Worm (Caenorhabditis elegans) whole organism, L1 larva: ENCODE results near the gene C11D2.4.

Experiments used
- C04F5.9 ChIP-seq: sonication (generic microtip); optimal IDR thresholded peaks from 2 replicates; lab custom pipeline; 2016; ENCODE audit warnings: missing genetic modification characterization, missing compliant biosample characterization
- C16A3.4 ChIP-seq: fragments of 150-350 bp; optimal IDR thresholded peaks from 2 replicates; lab custom pipeline; 2014; ENCODE audit warnings: missing biosample characterization, missing genetic modification characterization
- Y116A8C.19 ChIP-seq: sonication (generic microtip); optimal IDR thresholded peaks from 2 replicates; lab custom pipeline; 2016; ENCODE audit warnings: missing compliant biosample characterization, missing genetic modification characterization, borderline replicate concordance
- aha-1 ChIP-seq: fragments of 150-350 bp; optimal IDR thresholded peaks from 2 replicates; lab custom pipeline; 2014; ENCODE audit warnings: missing biosample characterization, missing genetic modification characterization
- ama-1 ChIP-seq: fragments of 150-350 bp; optimal IDR thresholded peaks from 2 replicates; lab custom pipeline; 2014
- ceh-8 ChIP-seq: fragments of 200-800 bp; sonication (Bioruptor generic); optimal IDR thresholded peaks from 2 replicates; lab custom pipeline; 2018; ENCODE audit warnings: mild to moderate bottlenecking, missing genetic modification characterization, moderate library complexity, missing compliant biosample characterization
- ceh-82 ChIP-seq, 3 experiments: fragments of 150-350 bp in 1 of 3; sonication (generic microtip) in 2 of 3; optimal IDR thresholded peaks; 2 replicates each; lab custom pipeline; 2014 to 2017; ENCODE audit warnings: missing biosample characterization in 3 of 3, missing genetic modification characterization in 3 of 3
- ceh-88 ChIP-seq: fragments of 200-800 bp; sonication (Bioruptor generic); IDR thresholded peaks from 2 replicates; pipeline ENCODE4 v1.3.6; 2022; ENCODE audit warnings: missing genetic modification characterization, missing compliant biosample characterization
- ceh-90 ChIP-seq: sonication (generic microtip); optimal IDR thresholded peaks from 2 replicates; lab custom pipeline; 2016; ENCODE audit warnings: missing genetic modification characterization, missing compliant biosample characterization
- ces-1 ChIP-seq: fragments of 150-350 bp; optimal IDR thresholded peaks from 2 replicates; lab custom pipeline; 2014; ENCODE audit warnings: missing biosample characterization, missing genetic modification reagents, missing genetic modification characterization
- dpl-1 ChIP-seq, 3 experiments: fragments of 150-350 bp in 2 of 3; sonication (generic microtip) in 1 of 3; optimal IDR thresholded peaks; 2 replicates each; lab custom pipeline; 2014 to 2017; ENCODE audit warnings: missing biosample characterization in 3 of 3, missing genetic modification characterization in 3 of 3, missing genetic modification reagents in 3 of 3
- efl-1 ChIP-seq, 4 experiments: fragments of 150-350 bp; optimal IDR thresholded peaks in 3 of 4; peaks in 1 of 4; 1 replicate in 1 of 4; 2 replicates in 3 of 4; lab custom pipeline; 2014; ENCODE audit warnings: missing biosample characterization in 2 of 4, missing genetic modification characterization in 2 of 4, missing genetic modification reagents in 2 of 4
- egl-13 ChIP-seq: sonication (generic microtip); optimal IDR thresholded peaks from 2 replicates; lab custom pipeline; 2016; ENCODE audit warnings: missing genotype, missing genetic modification reagents, missing genetic modification characterization, missing compliant biosample characterization
- egl-27 ChIP-seq, 2 experiments: fragments of 150-350 bp in 1 of 2; sonication (generic microtip); optimal IDR thresholded peaks; 3 replicates each; lab custom pipeline; 2017 to 2018; ENCODE audit warnings: missing biosample characterization in 2 of 2, missing genetic modification characterization in 2 of 2, missing genetic modification reagents in 2 of 2
- elt-2 ChIP-seq: sonication (generic microtip); optimal IDR thresholded peaks from 2 replicates; lab custom pipeline; 2016; ENCODE audit warnings: missing genetic modification characterization, mild to moderate bottlenecking, inconsistent platforms, missing compliant biosample characterization, missing genetic modification reagents
- fkh-10 ChIP-seq: sonication (generic microtip); optimal IDR thresholded peaks from 2 replicates; lab custom pipeline; 2017; ENCODE audit warnings: missing biosample characterization, missing genetic modification reagents, missing genetic modification characterization
- fos-1 ChIP-seq: fragments of 150-350 bp; optimal IDR thresholded peaks from 2 replicates; lab custom pipeline; 2014; ENCODE audit warnings: missing biosample characterization, missing genetic modification characterization
- grh-1 ChIP-seq: fragments of 200-800 bp; sonication (Bioruptor generic); IDR thresholded peaks from 2 replicates; pipeline ENCODE4 v1.3.6; 2022; ENCODE audit warnings: missing genetic modification reagents, missing genetic modification characterization, missing compliant biosample characterization
- hlh-17 ChIP-seq: fragments of 200-800 bp; sonication (Bioruptor generic); optimal IDR thresholded peaks from 2 replicates; lab custom pipeline; 2018; ENCODE audit warnings: missing genetic modification characterization, mild to moderate bottlenecking, missing compliant biosample characterization, moderate library complexity, borderline replicate concordance
- irx-1 ChIP-seq: sonication (generic microtip); optimal IDR thresholded peaks from 2 replicates; lab custom pipeline; 2016; ENCODE audit warnings: missing genetic modification characterization, missing compliant biosample characterization
- jun-1 ChIP-seq: fragments of 150-350 bp; optimal IDR thresholded peaks from 2 replicates; lab custom pipeline; 2014; ENCODE audit warnings: missing biosample characterization, missing genetic modification reagents, missing genetic modification characterization
- lin-13 ChIP-seq: fragments of 150-350 bp; optimal IDR thresholded peaks from 2 replicates; lab custom pipeline; 2014; ENCODE audit warnings: missing biosample characterization, missing genetic modification reagents, missing genetic modification characterization
- lin-15B ChIP-seq: fragments of 150-350 bp; sonication (generic microtip); optimal IDR thresholded peaks from 3 replicates; lab custom pipeline; 2014; ENCODE audit warnings: missing biosample characterization, missing genetic modification characterization
- lin-35 ChIP-seq, 2 experiments: fragments of 150-350 bp; optimal IDR thresholded peaks; 2 replicates each; lab custom pipeline; 2014; ENCODE audit warnings: missing biosample characterization in 2 of 2, missing genetic modification characterization in 2 of 2, missing genetic modification reagents in 2 of 2
- lir-3 ChIP-seq: sonication (generic microtip); optimal IDR thresholded peaks from 2 replicates; lab custom pipeline; 2016; ENCODE audit warnings: mild to moderate bottlenecking, missing genetic modification characterization, moderate library complexity, missing compliant biosample characterization; ENCODE audit not compliant: poor library complexity
- mab-9 ChIP-seq: fragments of 200-800 bp; sonication (Bioruptor generic); IDR thresholded peaks from 2 replicates; pipeline ENCODE4 v1.3.6; 2022; ENCODE audit warnings: missing genetic modification reagents, missing genetic modification characterization, missing compliant biosample characterization
- mef-2 ChIP-seq: fragments of 150-350 bp; optimal IDR thresholded peaks from 2 replicates; lab custom pipeline; 2014; ENCODE audit warnings: missing biosample characterization, missing genetic modification characterization
- nhr-12 ChIP-seq: sonication (generic microtip); optimal IDR thresholded peaks from 2 replicates; lab custom pipeline; 2017; ENCODE audit warnings: missing biosample characterization, missing genetic modification characterization
- nhr-20 ChIP-seq: sonication (generic microtip); optimal IDR thresholded peaks from 2 replicates; lab custom pipeline; 2016; ENCODE audit warnings: mild to moderate bottlenecking, missing genetic modification characterization, missing compliant biosample characterization
- nhr-28 ChIP-seq: fragments of 150-350 bp; optimal IDR thresholded peaks from 2 replicates; lab custom pipeline; 2014; ENCODE audit warnings: missing biosample characterization, missing genetic modification characterization
- nhr-47 ChIP-seq: sonication (generic microtip); optimal IDR thresholded peaks from 2 replicates; lab custom pipeline; 2016; ENCODE audit warnings: mild to moderate bottlenecking, missing genetic modification characterization, moderate library complexity, missing compliant biosample characterization
- nhr-77 ChIP-seq: fragments of 150-350 bp; optimal IDR thresholded peaks from 2 replicates; lab custom pipeline; 2014; ENCODE audit warnings: missing biosample characterization, missing genetic modification characterization
- nhr-84 ChIP-seq: sonication (generic microtip); optimal IDR thresholded peaks from 2 replicates; lab custom pipeline; 2017; ENCODE audit warnings: missing biosample characterization, missing genetic modification characterization
- nhr-85 ChIP-seq: sonication (generic microtip); peaks from one replicate; lab custom pipeline; 2016; ENCODE audit warnings: missing genetic modification characterization, inconsistent platforms, missing compliant biosample characterization
- nhr-90 ChIP-seq: sonication (generic microtip); optimal IDR thresholded peaks from 2 replicates; lab custom pipeline; 2016; ENCODE audit warnings: mild to moderate bottlenecking, missing genetic modification characterization, missing compliant biosample characterization; ENCODE audit not compliant: poor library complexity
- pag-3 ChIP-seq: sonication (generic microtip); optimal IDR thresholded peaks from 2 replicates; lab custom pipeline; 2017; ENCODE audit warnings: missing genetic modification characterization, mild to moderate bottlenecking, missing compliant biosample characterization, antibody characterized with exemption, borderline replicate concordance; ENCODE audit not compliant: insufficient read depth
- skn-1 ChIP-seq: fragments of 150-350 bp; optimal IDR thresholded peaks from 2 replicates; lab custom pipeline; 2014; ENCODE audit warnings: missing biosample characterization, missing genetic modification characterization
- snu-23 ChIP-seq: sonication (generic microtip); optimal IDR thresholded peaks from 2 replicates; lab custom pipeline; 2016; ENCODE audit warnings: missing genetic modification characterization, missing compliant biosample characterization
- sox-4 ChIP-seq: sonication (generic microtip); optimal IDR thresholded peaks from 2 replicates; lab custom pipeline; 2016; ENCODE audit warnings: missing genetic modification characterization, missing compliant biosample characterization
- sptf-1 ChIP-seq: fragments of 150-350 bp; optimal IDR thresholded peaks from 2 replicates; lab custom pipeline; 2014; ENCODE audit warnings: missing biosample characterization, missing genetic modification characterization
- swsn-7 ChIP-seq: sonication (generic microtip); optimal IDR thresholded peaks from 2 replicates; lab custom pipeline; 2016; ENCODE audit warnings: missing genetic modification characterization, missing compliant biosample characterization
- tbx-2 ChIP-seq: sonication (generic microtip); optimal IDR thresholded peaks from 2 replicates; lab custom pipeline; 2016; ENCODE audit warnings: missing genetic modification characterization, missing compliant biosample characterization
- tlp-1 ChIP-seq: fragments of 150-350 bp; optimal IDR thresholded peaks from 2 replicates; lab custom pipeline; 2014; ENCODE audit warnings: missing biosample characterization, missing genetic modification characterization
- unc-130 ChIP-seq: fragments of 150-350 bp; optimal IDR thresholded peaks from 2 replicates; lab custom pipeline; 2017; ENCODE audit warnings: missing biosample characterization, missing genetic modification characterization, inconsistent platforms
- unc-30 ChIP-seq: sonication (generic microtip); optimal IDR thresholded peaks from 2 replicates; lab custom pipeline; 2017; ENCODE audit warnings: missing biosample characterization, missing genetic modification characterization
- unc-98 ChIP-seq: fragments of 200-800 bp; sonication (Bioruptor generic); IDR thresholded peaks from 2 replicates; pipeline ENCODE4 v1.3.6; 2022; ENCODE audit warnings: missing genetic modification characterization, missing compliant biosample characterization
- vab-15 ChIP-seq: sonication (generic microtip); optimal IDR thresholded peaks from 2 replicates; lab custom pipeline; 2017; ENCODE audit warnings: missing genotype, mild to moderate bottlenecking, missing genetic modification characterization, missing compliant biosample characterization
- xbp-1 ChIP-seq: sonication (generic microtip); optimal IDR thresholded peaks from 2 replicates; lab custom pipeline; 2016; ENCODE audit warnings: missing genetic modification characterization, missing compliant biosample characterization
- zag-1 ChIP-seq: fragments of 150-350 bp; optimal IDR thresholded peaks from 2 replicates; lab custom pipeline; 2014; ENCODE audit warnings: missing biosample characterization, missing genetic modification characterization
- zip-4 ChIP-seq: fragments of 200-800 bp; sonication (Bioruptor generic); optimal IDR thresholded peaks from 2 replicates; lab custom pipeline; 2018; ENCODE audit warnings: mild to moderate bottlenecking, missing genetic modification characterization, moderate library complexity, missing compliant biosample characterization
- ztf-11 ChIP-seq, 2 experiments: sonication (generic microtip); optimal IDR thresholded peaks; 2 replicates each; lab custom pipeline; 2016 to 2017; ENCODE audit warnings: missing genetic modification characterization in 2 of 2, missing biosample characterization in 1 of 2, missing compliant biosample characterization in 1 of 2
- ztf-4 ChIP-seq: fragments of 150-350 bp; optimal IDR thresholded peaks from 2 replicates; lab custom pipeline; 2014; ENCODE audit warnings: missing biosample characterization, missing genetic modification characterization

The C11D2.4 gene

DNA sequence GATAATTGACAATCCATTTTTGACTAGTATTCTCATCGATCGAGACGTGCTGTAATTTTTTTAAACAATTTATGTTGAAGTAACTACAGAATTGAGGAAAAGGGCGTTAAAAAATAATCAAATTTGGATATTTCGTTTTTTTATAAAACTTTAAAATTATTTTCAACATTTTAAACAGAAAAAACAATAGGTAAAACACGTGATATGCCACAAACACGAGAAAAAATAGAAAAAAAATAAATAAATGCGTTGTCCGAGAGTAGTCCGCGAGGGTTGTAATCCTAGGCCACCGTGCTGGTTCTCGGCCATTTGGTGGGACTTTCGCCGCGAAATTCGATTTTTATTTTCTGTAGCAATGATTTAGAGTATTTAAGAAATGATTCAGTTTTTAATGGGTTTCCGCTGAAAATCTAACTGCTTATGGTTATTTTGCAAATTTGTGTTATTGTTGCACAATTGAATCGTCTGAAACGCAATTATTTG, 49.6 kb upstream of the C11D2.4 start, which contains the start of gene C49A9.10:
Gene C49A9.10, minus strand, starts transcription at position 51 of the 483 bp plus-strand sequence.
- TF ChIP-seq irx-1 (tag; lab: Kevin White, UChicago) (peak; percentile 98), unc-98 (peak; percentile 89), lin-13 (GFP tag; lab: Kevin White, UChicago) (peak; percentile 63), nhr-77 (peak; percentile 2), mef-2 (peak; percentile 41), ztf-11 (tag; optimal IDR thresholded peaks at IDR 0.05; lab: Kevin White, UChicago) (peak in 1 of 2 experiments; percentile 98), lir-3 (tag; lab: Kevin White, UChicago) (peak; percentile 99), skn-1 (tag; lab: Kevin White, UChicago) (peak; percentile 79), fos-1 (tag; lab: Kevin White, UChicago) (peak; percentile 58), xbp-1 (tag; lab: Kevin White, UChicago) (peak; percentile 92), pag-3 (no peak), nhr-12 (tag; lab: Kevin White, UChicago) (no peak), nhr-84 (tag; lab: Kevin White, UChicago) (no peak), sptf-1 (no peak), nhr-28 (tag; lab: Kevin White, UChicago) (no peak), egl-27 (tag; optimal IDR thresholded peaks at IDR 0.05; lab: Kevin White, UChicago) (no peak), ceh-8 (GFP tag; lab: Kevin White, UChicago) (peak; percentile 82), grh-1 (GFP tag; lab: Robert Waterston, UW) (peak; percentile 87), sox-4 (tag; lab: Kevin White, UChicago) (peak; percentile 97), unc-30 (no peak), nhr-85 (tag; lab: Kevin White, UChicago) (peak; percentile 97), aha-1 (tag; lab: Kevin White, UChicago) (peak; percentile 8), efl-1 (optimal IDR thresholded peaks at IDR 0.05; lab: Kevin White, UChicago) (peak; percentile 98 to 99), efl-1 (GFP tag; optimal IDR thresholded peaks at IDR 0.05 in 1 of 2; lab: Kevin White, UChicago) (peak; percentile 98 to 100), lin-35 (GFP tag; optimal IDR thresholded peaks at IDR 0.05; lab: Kevin White, UChicago) (peak; percentile 98), Y116A8C.19 (tag; lab: Kevin White, UChicago) (peak; percentile 88), unc-130 (tag; lab: Kevin White, UChicago) (peak; percentile 88), C16A3.4 (tag; lab: Kevin White, UChicago) (peak; percentile 63), tlp-1 (tag; lab: Kevin White, UChicago) (no peak), fkh-10 (GFP tag; lab: Kevin White, UChicago) (no peak), mab-9 (peak; percentile 89), egl-13 (peak; percentile 95), elt-2 (tag; lab: Kevin White, UChicago) (peak; percentile 88), swsn-7 (peak; percentile 92), nhr-90 (tag; lab: Kevin White, UChicago) (peak; percentile 97), C04F5.9 (tag; lab: Kevin White, UChicago) (peak; percentile 93), nhr-47 (tag; lab: Kevin White, UChicago) (peak; percentile 97), dpl-1 (GFP tag; optimal IDR thresholded peaks at IDR 0.05; lab: Kevin White, UChicago) (peak; percentile 95 to 97 (median 97)), lin-15B (tag; lab: Kevin White, UChicago) (peak; percentile 65), tbx-2 (peak; percentile 96), zag-1 (no peak), ztf-4 (tag; lab: Kevin White, UChicago) (peak; percentile 42), ceh-88 (peak; percentile 80), ceh-90 (peak; percentile 98), jun-1 (tag; lab: Kevin White, UChicago) (peak; percentile 53), ama-1 (lab: Kevin White, UChicago) (no peak), ces-1 (GFP tag; lab: Kevin White, UChicago) (no peak), ceh-82 (tag; optimal IDR thresholded peaks at IDR 0.05; lab: Kevin White, UChicago) (peak; percentile 80 to 84 (median 83)), snu-23 (GFP tag; lab: Kevin White, UChicago) (peak; percentile 91), vab-15 (peak; percentile 58), hlh-17 (GFP tag; lab: Kevin White, UChicago) (peak; percentile 74), zip-4 (GFP tag; lab: Kevin White, UChicago) (peak; percentile 80), nhr-20 (tag; lab: Kevin White, UChicago) (peak; percentile 94)
